Worm (Caenorhabditis elegans): ENCODE data around the gene pafo-1.

pafo-1 gene

ce11 chrV:11529541-11529940 is 8.0 kb downstream of the pafo-1 start:
- TF ChIP-seq ceh-48 (tag; optimal IDR thresholded peaks at IDR 0.05) (no peak), ceh-18 (tag; optimal IDR thresholded peaks at IDR 0.05) (peak; percentile 6)

DNA sequence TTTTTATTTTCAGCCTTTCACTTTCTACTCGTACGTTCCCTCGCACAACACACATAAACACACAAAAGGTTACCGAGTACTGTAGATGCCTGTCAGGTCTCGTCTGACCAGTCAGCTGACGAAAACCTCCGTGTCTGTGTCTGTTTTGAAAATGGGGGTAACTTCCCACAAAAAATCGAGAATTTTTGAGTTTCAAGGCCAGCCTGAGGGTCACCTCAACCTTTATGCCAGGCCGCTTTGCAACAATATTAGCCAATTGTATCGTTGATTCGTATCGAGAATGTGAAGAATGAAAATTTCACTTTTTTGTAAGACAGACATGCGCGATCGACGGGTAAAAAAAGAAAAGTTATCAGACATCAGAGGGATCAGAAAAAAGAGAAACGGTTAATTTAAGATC is 9.6 kb downstream of the pafo-1 start:
- TF ChIP-seq sox-2 (GFP tag; IDR thresholded peaks at IDR 0.05) = no peak
- no peak for TF ChIP-seq nhr-11 (tag; optimal IDR thresholded peaks at IDR 0.05)
- no peak for TF ChIP-seq odd-2 (tag; optimal IDR thresholded peaks at IDR 0.05)
- no peak for TF ChIP-seq ceh-24 (tag; optimal IDR thresholded peaks at IDR 0.05)
- TF ChIP-seq elt-4 (tag; optimal IDR thresholded peaks at IDR 0.05) = no peak
- TF ChIP-seq pax-1 (tag; optimal IDR thresholded peaks at IDR 0.05) = no peak
- no peak for TF ChIP-seq unc-55 (GFP tag; optimal IDR thresholded peaks at IDR 0.05)
- TF ChIP-seq ets-4 (tag; optimal IDR thresholded peaks at IDR 0.05) = no peak
- TF ChIP-seq C38D4.7 (GFP tag; optimal IDR thresholded peaks at IDR 0.05) = no peak
- TF ChIP-seq che-1 (tag; optimal IDR thresholded peaks at IDR 0.05) = no peak

DNA sequence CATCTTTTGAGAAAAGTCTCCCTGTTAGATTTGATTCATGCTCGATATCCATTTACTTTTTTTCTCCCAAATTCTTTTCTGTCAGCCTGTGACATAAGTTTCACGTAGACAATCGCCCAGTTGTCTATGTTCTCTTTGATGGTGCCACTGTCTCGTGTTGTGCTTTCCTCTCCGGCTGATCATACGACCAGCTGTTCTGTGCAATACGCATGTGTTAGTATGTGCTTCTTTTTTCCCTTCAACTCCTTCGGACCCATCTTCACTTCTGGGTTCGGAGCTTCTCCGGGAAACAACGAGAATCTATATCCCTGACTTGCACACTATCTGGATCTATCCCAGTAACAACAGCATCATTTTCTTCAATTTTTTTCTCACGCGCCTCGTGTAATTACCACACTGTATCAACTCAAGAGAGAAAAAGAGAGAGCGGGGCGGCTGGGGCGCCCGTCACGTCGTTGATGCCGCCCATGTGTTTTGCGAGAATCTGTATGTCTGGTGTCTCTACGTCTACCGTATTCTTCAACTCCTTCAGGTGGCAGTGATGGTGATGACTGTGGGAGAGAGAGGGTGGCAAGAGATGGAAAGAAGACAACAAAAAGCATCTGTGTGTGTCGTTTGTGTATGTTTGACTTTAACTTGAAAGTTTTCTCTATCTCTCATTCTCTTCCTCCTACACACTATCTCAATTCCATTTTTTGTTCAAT is 10.5 kb downstream of the pafo-1 start:
- TF ChIP-seq rnt-1 (tag; optimal IDR thresholded peaks at IDR 0.05) = peak; percentile 55
- no peak for TF ChIP-seq ceh-24 (tag; optimal IDR thresholded peaks at IDR 0.05)
- TF ChIP-seq ceh-34 (tag; optimal IDR thresholded peaks at IDR 0.05) = no peak
- TF ChIP-seq K02D7.2 (tag; optimal IDR thresholded peaks at IDR 0.05) = no peak
- peak; percentile 4 for TF ChIP-seq pqm-1 (tag; optimal IDR thresholded peaks at IDR 0.05)
- no peak for TF ChIP-seq pag-3 (tag; optimal IDR thresholded peaks at IDR 0.05; ENCODE audit: borderline replicate concordance)
- TF ChIP-seq sdc-2 (tag; optimal IDR thresholded peaks at IDR 0.05) = peak; percentile 30
- TF ChIP-seq unc-3 (GFP tag; conservative IDR thresholded peaks at IDR 0.05) = no peak
- no peak for TF ChIP-seq unc-3 (tag; optimal IDR thresholded peaks at IDR 0.05)
- peak; percentile 55 for TF ChIP-seq tbx-2 (tag; optimal IDR thresholded peaks at IDR 0.05)
- no peak for TF ChIP-seq fax-1 (tag; optimal IDR thresholded peaks at IDR 0.05)
- no peak for TF ChIP-seq fkh-10 (GFP tag; optimal IDR thresholded peaks at IDR 0.05)
- no peak for TF ChIP-seq ama-1 (optimal IDR thresholded peaks at IDR 0.05)
- no peak for TF ChIP-seq ttx-3 (tag; optimal IDR thresholded peaks at IDR 0.05)
- TF ChIP-seq odd-2 (tag; optimal IDR thresholded peaks at IDR 0.05) = no peak
- no peak for TF ChIP-seq hlh-6 (tag; optimal IDR thresholded peaks at IDR 0.05)
- peak; percentile 22 for TF ChIP-seq C08G9.2 (tag; optimal IDR thresholded peaks at IDR 0.05)
- TF ChIP-seq eyg-1 (tag; optimal IDR thresholded peaks at IDR 0.05) = no peak
- TF ChIP-seq unc-55 (GFP tag; optimal IDR thresholded peaks at IDR 0.05) = peak; percentile 29
- TF ChIP-seq lim-6 (tag; optimal IDR thresholded peaks at IDR 0.05) = no peak
- no peak for TF ChIP-seq tbx-7 (tag; optimal IDR thresholded peaks at IDR 0.05)
- no peak for TF ChIP-seq nhr-11 (tag; optimal IDR thresholded peaks at IDR 0.05)
- no peak for TF ChIP-seq ceh-9 (tag; optimal IDR thresholded peaks at IDR 0.05)
- TF ChIP-seq elt-4 (tag; optimal IDR thresholded peaks at IDR 0.05) = no peak
- TF ChIP-seq sox-2 (GFP tag; IDR thresholded peaks at IDR 0.05) = no peak
- TF ChIP-seq zip-5 (tag; optimal IDR thresholded peaks at IDR 0.05) = no peak
- no peak for TF ChIP-seq sox-4 (tag; optimal IDR thresholded peaks at IDR 0.05)
- TF ChIP-seq che-1 (tag; optimal IDR thresholded peaks at IDR 0.05) = no peak
- no peak for TF ChIP-seq ceh-45 (GFP tag; IDR thresholded peaks at IDR 0.05)
- TF ChIP-seq pat-9 (tag; optimal IDR thresholded peaks at IDR 0.05) = no peak
- TF ChIP-seq ceh-31 (tag; optimal IDR thresholded peaks at IDR 0.05) = peak; percentile 44
- TF ChIP-seq pros-1 (tag; optimal IDR thresholded peaks at IDR 0.05) = no peak
- TF ChIP-seq unc-42 (tag; optimal IDR thresholded peaks at IDR 0.05) = no peak
- no peak for TF ChIP-seq ceh-30 (tag; optimal IDR thresholded peaks at IDR 0.05)
- TF ChIP-seq ceh-6 (GFP tag; optimal IDR thresholded peaks at IDR 0.05) = no peak
- no peak for TF ChIP-seq pha-4 (tag; optimal IDR thresholded peaks at IDR 0.05)
- no peak for TF ChIP-seq dve-1 (tag; optimal IDR thresholded peaks at IDR 0.05)
- no peak for TF ChIP-seq ceh-2 (tag; optimal IDR thresholded peaks at IDR 0.05)
- no peak for TF ChIP-seq ahr-1 (tag; optimal IDR thresholded peaks at IDR 0.05)
- TF ChIP-seq ref-2 (tag; optimal IDR thresholded peaks at IDR 0.05) = no peak
- TF ChIP-seq lin-11 (tag; optimal IDR thresholded peaks at IDR 0.05) = no peak
- no peak for TF ChIP-seq ceh-19 (GFP tag; optimal IDR thresholded peaks at IDR 0.05)
- TF ChIP-seq C38D4.7 (GFP tag; optimal IDR thresholded peaks at IDR 0.05) = no peak
- no peak for TF ChIP-seq gmeb-2 (tag; optimal IDR thresholded peaks at IDR 0.05)
- TF ChIP-seq unc-86 (tag; optimal IDR thresholded peaks at IDR 0.05) = no peak

Data from whole organism, late embryonic.